Fruit fly (Drosophila melanogaster) whole organism, embryonic: ENCODE measurements around the gene twf.

Source experiments
- Ada2b ChIP-seq: fragments of 200-800 bp; sonication (Bioruptor generic); IDR thresholded peaks from 2 replicates; pipeline ENCODE4 v1.3.6; 2022; ENCODE audit warnings: missing biosample characterization, missing genetic modification characterization
- Bdp1 ChIP-seq: fragments of 200-800 bp; sonication (Bioruptor generic); optimal IDR thresholded peaks from 3 replicates; lab custom pipeline; 2016; ENCODE audit warnings: missing biosample characterization, missing genetic modification characterization
- CG11093 ChIP-seq: fragments of 200-800 bp; sonication (Bioruptor generic); IDR thresholded peaks from 3 replicates; pipeline ENCODE4 v1.3.6; 2022; ENCODE audit warnings: missing biosample characterization, missing genetic modification characterization
- CG11695 ChIP-seq: fragments of 200-800 bp; sonication (Bioruptor generic); IDR thresholded peaks from 3 replicates; pipeline ENCODE4 v1.3.6; 2022; ENCODE audit warnings: missing biosample characterization, missing genetic modification characterization
- CG11696 ChIP-seq: fragments of 200-800 bp; sonication (Bioruptor generic); IDR thresholded peaks from 2 replicates; pipeline ENCODE4 v1.3.6; 2022; ENCODE audit warnings: missing biosample characterization, missing genetic modification characterization
- CG12104 ChIP-seq: fragments of 200-800 bp; sonication (Bioruptor generic); optimal IDR thresholded peaks from 3 replicates; lab custom pipeline; 2016; ENCODE audit warnings: missing biosample characterization, missing genetic modification characterization
- CG13296 ChIP-seq: fragments of 200-800 bp; sonication (Bioruptor generic); optimal IDR thresholded peaks from 3 replicates; lab custom pipeline; 2018; ENCODE audit warnings: missing biosample characterization, mild to moderate bottlenecking, missing genetic modification characterization
- CG14050 ChIP-seq: fragments of 200-800 bp; sonication (Bioruptor generic); IDR thresholded peaks from 3 replicates; pipeline ENCODE4 v1.3.6; 2022; ENCODE audit warnings: missing biosample characterization, missing genetic modification characterization
- CG14710 ChIP-seq: fragments of 200-800 bp; sonication (Bioruptor generic); optimal IDR thresholded peaks from 3 replicates; lab custom pipeline; 2019; ENCODE audit warnings: missing biosample characterization, mild to moderate bottlenecking, missing genetic modification characterization, moderate library complexity
- CG15073 ChIP-seq: fragments of 200-800 bp; sonication (Bioruptor generic); optimal IDR thresholded peaks from 2 replicates; lab custom pipeline; 2016; ENCODE audit warnings: missing biosample characterization, missing genetic modification characterization
- CG1529 ChIP-seq: fragments of 200-800 bp; sonication (Bioruptor generic); optimal IDR thresholded peaks from 3 replicates; lab custom pipeline; 2018; ENCODE audit warnings: missing biosample characterization, missing genetic modification characterization
- CG15601 ChIP-seq: fragments of 200-800 bp; sonication (Bioruptor generic); optimal IDR thresholded peaks from 3 replicates; lab custom pipeline; 2019; ENCODE audit warnings: missing biosample characterization, mild to moderate bottlenecking, missing genetic modification characterization, moderate library complexity
- CG1602 ChIP-seq: fragments of 200-800 bp; sonication (Bioruptor generic); optimal IDR thresholded peaks from 3 replicates; lab custom pipeline; 2016; ENCODE audit warnings: missing biosample characterization, missing genetic modification characterization
- CG16815 ChIP-seq: fragments of 200-800 bp; sonication (Bioruptor generic); optimal IDR thresholded peaks from 3 replicates; lab custom pipeline; 2017; ENCODE audit warnings: missing biosample characterization, mild to moderate bottlenecking, missing genetic modification characterization
- CG17328 ChIP-seq: fragments of 200-800 bp; sonication (Bioruptor generic); IDR thresholded peaks from 2 replicates; pipeline ENCODE4 v1.3.6; 2022; ENCODE audit warnings: missing biosample characterization, missing genetic modification characterization
- CG17612 ChIP-seq: fragments of 200-800 bp; sonication (Bioruptor generic); IDR thresholded peaks from 2 replicates; pipeline ENCODE4 v1.3.6; 2022; ENCODE audit warnings: missing biosample characterization, missing genetic modification characterization
- CG2129 ChIP-seq: fragments of 200-800 bp; sonication (Bioruptor generic); IDR thresholded peaks from 2 replicates; pipeline ENCODE4 v1.3.6; 2022; ENCODE audit warnings: missing biosample characterization, missing genetic modification characterization; ENCODE audit not compliant: partially characterized antibody
- CG2199 ChIP-seq: fragments of 200-800 bp; sonication (Bioruptor generic); IDR thresholded peaks from 3 replicates; pipeline ENCODE4 v1.3.6; 2022; ENCODE audit warnings: missing biosample characterization, missing genetic modification characterization
- CG2875 ChIP-seq: fragments of 200-800 bp; sonication (Bioruptor generic); optimal IDR thresholded peaks from 2 replicates; lab custom pipeline; 2017; ENCODE audit warnings: missing biosample characterization, mild to moderate bottlenecking, missing genetic modification characterization, missing genetic modification reagents
- CG32772 ChIP-seq: fragments of 200-800 bp; sonication (Bioruptor generic); IDR thresholded peaks from 2 replicates; pipeline ENCODE4 v1.3.6; 2022; ENCODE audit warnings: missing biosample characterization, missing genetic modification characterization
- CG7987 ChIP-seq: fragments of 200-800 bp; sonication (Bioruptor generic); optimal IDR thresholded peaks from 2 replicates; lab custom pipeline; 2018; ENCODE audit warnings: missing biosample characterization, mild to moderate bottlenecking, missing genetic modification characterization, moderate library complexity
- CG8089 ChIP-seq: fragments of 200-800 bp; sonication (Bioruptor generic); optimal IDR thresholded peaks from 3 replicates; lab custom pipeline; 2016; ENCODE audit warnings: missing biosample characterization, missing genetic modification characterization
- CG8478 ChIP-seq: fragments of >200 bp; optimal IDR thresholded peaks from 2 replicates; lab custom pipeline; 2018
- CG9727 ChIP-seq: fragments of 200-800 bp; sonication (Bioruptor generic); optimal IDR thresholded peaks from 3 replicates; lab custom pipeline; 2017; ENCODE audit warnings: missing biosample characterization, mild to moderate bottlenecking, missing genetic modification characterization
- CG9797 ChIP-seq: fragments of 200-800 bp; sonication (Bioruptor generic); optimal IDR thresholded peaks from 3 replicates; lab custom pipeline; 2018; ENCODE audit warnings: missing biosample characterization, mild to moderate bottlenecking, missing genetic modification characterization
- CkIIα-i1 ChIP-seq: fragments of 200-800 bp; sonication (Bioruptor generic); IDR thresholded peaks from 2 replicates; pipeline ENCODE4 v1.3.6; 2022; ENCODE audit warnings: missing biosample characterization, missing genetic modification characterization
- Dip3 ChIP-seq: fragments of 200-800 bp; sonication (Bioruptor generic); optimal IDR thresholded peaks from 3 replicates; lab custom pipeline; 2016; ENCODE audit warnings: missing biosample characterization, missing genetic modification characterization
- ERR ChIP-seq: fragments of 200-800 bp; sonication (Bioruptor generic); optimal IDR thresholded peaks from 2 replicates; lab custom pipeline; 2016; ENCODE audit warnings: missing biosample characterization, missing genetic modification characterization
- Ets65A ChIP-seq: fragments of 200-800 bp; sonication (Bioruptor generic); peaks from one replicate; lab custom pipeline; 2016; ENCODE audit warnings: missing biosample characterization, missing genetic modification characterization
- Fer1 ChIP-seq: fragments of 200-800 bp; sonication (Bioruptor generic); optimal IDR thresholded peaks from 2 replicates; lab custom pipeline; 2017; ENCODE audit warnings: missing biosample characterization, mild to moderate bottlenecking, missing genetic modification characterization
- Gug ChIP-seq: fragments of 200-800 bp; sonication (Bioruptor generic); IDR thresholded peaks from 4 replicates; pipeline ENCODE4 v1.3.6; 2022; ENCODE audit warnings: missing biosample characterization, missing genetic modification characterization
- Jarid2 ChIP-seq: fragments of 200-800 bp; sonication (Bioruptor generic); optimal IDR thresholded peaks from 3 replicates; lab custom pipeline; 2017; ENCODE audit warnings: mild to moderate bottlenecking, missing biosample characterization, missing genetic modification reagents, missing genetic modification characterization
- Nf-YA ChIP-seq: fragments of 200-800 bp; sonication (Bioruptor generic); IDR thresholded peaks from 2 replicates; pipeline ENCODE4 v1.3.6; 2022; ENCODE audit warnings: missing biosample characterization, missing genetic modification characterization
- Stat92E ChIP-seq, 3 experiments: fragments of >200 bp in 2 of 3; fragments of 200-800 bp in 1 of 3; sonication (Bioruptor generic) in 1 of 3; optimal IDR thresholded peaks; 2 replicates each; lab custom pipeline; 2017 to 2019; ENCODE audit warnings: missing biosample characterization in 3 of 3, missing genetic modification characterization in 3 of 3, mild to moderate bottlenecking in 1 of 3, moderate library complexity in 1 of 3
- Vsx1 ChIP-seq: fragments of 200-800 bp; sonication (Bioruptor generic); optimal IDR thresholded peaks from 2 replicates; lab custom pipeline; 2017; ENCODE audit warnings: missing biosample characterization, mild to moderate bottlenecking, missing genetic modification characterization, missing genetic modification reagents
- ash1 ChIP-seq: fragments of 200-800 bp; sonication (Bioruptor generic); optimal IDR thresholded peaks from 2 replicates; lab custom pipeline; 2018; ENCODE audit warnings: missing biosample characterization, mild to moderate bottlenecking, missing genetic modification characterization
- bigmax ChIP-seq: fragments of 200-800 bp; sonication (Bioruptor generic); optimal IDR thresholded peaks from 2 replicates; lab custom pipeline; 2018; ENCODE audit warnings: missing biosample characterization, mild to moderate bottlenecking, missing genetic modification characterization
- cg ChIP-seq: fragments of 200-800 bp; sonication (Bioruptor generic); optimal IDR thresholded peaks from 3 replicates; lab custom pipeline; 2019; ENCODE audit warnings: missing biosample characterization, mild to moderate bottlenecking, missing genetic modification characterization, moderate library complexity
- chn ChIP-seq: fragments of 200-800 bp; sonication (Bioruptor generic); optimal IDR thresholded peaks from 2 replicates; lab custom pipeline; 2016; ENCODE audit warnings: missing biosample characterization, missing genetic modification characterization
- dati ChIP-seq: fragments of 200-800 bp; sonication (Bioruptor generic); IDR thresholded peaks from 2 replicates; pipeline ENCODE4 v1.3.6; 2022; ENCODE audit warnings: missing biosample characterization, missing genetic modification characterization
- gsb ChIP-seq: fragments of 200-800 bp; sonication (Bioruptor generic); IDR thresholded peaks from 2 replicates; pipeline ENCODE4 v1.3.6; 2022; ENCODE audit warnings: missing biosample characterization, missing genetic modification characterization
- hkb ChIP-seq, 2 experiments: fragments of 200-800 bp in 1 of 2; fragments of >200 bp in 1 of 2; sonication (Bioruptor generic) in 1 of 2; IDR thresholded peaks in 1 of 2; optimal IDR thresholded peaks in 1 of 2; 2 replicates each; pipeline versions ENCODE4 v1.3.6 to Lab custom; 2017 to 2022; ENCODE audit warnings: missing biosample characterization in 1 of 2, missing genetic modification characterization in 1 of 2
- knrl ChIP-seq: fragments of 200-800 bp; sonication (Bioruptor generic); IDR thresholded peaks from 3 replicates; pipeline ENCODE4 v1.3.6; 2022; ENCODE audit warnings: missing biosample characterization, missing genetic modification characterization; ENCODE audit not compliant: partially characterized antibody
- nerfin-2 ChIP-seq: fragments of 200-800 bp; sonication (Bioruptor generic); IDR thresholded peaks from 2 replicates; pipeline ENCODE4 v1.3.6; 2022; ENCODE audit warnings: missing biosample characterization, missing genetic modification characterization; ENCODE audit not compliant: partially characterized antibody
- phol ChIP-seq: fragments of 200-800 bp; sonication (Bioruptor generic); optimal IDR thresholded peaks from 3 replicates; lab custom pipeline; 2018; ENCODE audit warnings: missing biosample characterization, mild to moderate bottlenecking, missing genetic modification characterization, moderate library complexity
- tll ChIP-seq, 2 experiments: fragments of 200-800 bp in 1 of 2; fragments of >200 bp in 1 of 2; sonication (Bioruptor generic) in 1 of 2; optimal IDR thresholded peaks; 2 replicates each; lab custom pipeline; 2017 to 2019; ENCODE audit warnings: missing biosample characterization in 2 of 2, missing genetic modification characterization in 2 of 2, mild to moderate bottlenecking in 1 of 2, moderate library complexity in 1 of 2
- trh ChIP-seq: fragments of 200-800 bp; sonication (Bioruptor generic); optimal IDR thresholded peaks from 2 replicates; lab custom pipeline; 2016; ENCODE audit warnings: missing biosample characterization, missing genetic modification characterization
- ttk ChIP-seq: fragments of 200-800 bp; sonication (Bioruptor generic); IDR thresholded peaks from 2 replicates; pipeline ENCODE4 v2.1.2; 2022; ENCODE audit warnings: missing biosample characterization, missing genetic modification characterization
- vfl ChIP-seq: fragments of 200-800 bp; sonication (Bioruptor generic); optimal IDR thresholded peaks from 2 replicates; lab custom pipeline; 2016; ENCODE audit warnings: missing biosample characterization, missing genetic modification characterization
- z ChIP-seq: fragments of 200-800 bp; sonication (Bioruptor generic); IDR thresholded peaks from 3 replicates; pipeline ENCODE4 v1.3.6; 2022; ENCODE audit warnings: missing biosample characterization, missing genetic modification characterization

The twf gene

dm6 chr3R:14077026-14077425 lies 45.4 kb upstream of the twf start (continued):
- TF ChIP-seq gsb (GFP tag; lab: Robert Waterston, UW), result no peak
- TF ChIP-seq CG15073 (GFP tag; lab: Kevin White, UChicago), result no peak
- TF ChIP-seq Vsx1 (GFP tag; lab: Kevin White, UChicago), result no peak
- TF ChIP-seq CG2199 (GFP tag; lab: Robert Waterston, UW), result 0 out of 3 replicates have a peak, but pooled peaks have one; percentile 32
- TF ChIP-seq tll (GFP tag; optimal IDR thresholded peaks at IDR 0.05; lab: Kevin White, UChicago), result no peak
- no peak for TF ChIP-seq CG8478 (lab: Kevin White, UChicago)
- no peak for TF ChIP-seq Ets65A
- TF ChIP-seq Dip3 (GFP tag; lab: Kevin White, UChicago), result no peak
- no peak for TF ChIP-seq z (GFP tag; lab: Robert Waterston, UW)
- no peak for TF ChIP-seq vfl (GFP tag; lab: Kevin White, UChicago)
- peak; percentile 56; the same call in 1 of the 2 replicates for TF ChIP-seq Ada2b (GFP tag; lab: Robert Waterston, UW)
- 0 out of 2 replicates have a peak, but pooled peaks have one; percentile 45 for TF ChIP-seq ttk (GFP tag; lab: Robert Waterston, UW)
- TF ChIP-seq CG11093 (GFP tag; lab: Robert Waterston, UW), result 0 out of 3 replicates have a peak, but pooled peaks have one; percentile 30
- no peak for TF ChIP-seq ash1
- peak; percentile 41; the same call in 1 of the 4 replicates for TF ChIP-seq Gug (GFP tag; lab: Robert Waterston, UW)
- peak; percentile 5 for TF ChIP-seq CG14710 (tag; lab: Kevin White, UChicago)
- TF ChIP-seq CG7987, result no peak
- no peak for TF ChIP-seq CG11696 (GFP tag; lab: Robert Waterston, UW)
- TF ChIP-seq CG2129 (GFP tag; lab: Robert Waterston, UW), result no peak
- no peak for TF ChIP-seq CG1529 (GFP tag; lab: Kevin White, UChicago)
- TF ChIP-seq CG17328 (GFP tag; lab: Robert Waterston, UW), result peak; percentile 58
- no peak for TF ChIP-seq CG1602 (GFP tag; lab: Kevin White, UChicago)
- TF ChIP-seq CG32772 (GFP tag; lab: Robert Waterston, UW), result peak; percentile 52; the same call in 1 of the 2 replicates
- peak; percentile 48 for TF ChIP-seq Fer1 (GFP tag; lab: Kevin White, UChicago)
- TF ChIP-seq Bdp1 (GFP tag; lab: Kevin White, UChicago), result no peak
- no peak for TF ChIP-seq nerfin-2 (GFP tag; lab: Robert Waterston, UW)
- peak; percentile 19 for TF ChIP-seq CG9727
- TF ChIP-seq Nf-YA (GFP tag; lab: Robert Waterston, UW), result no peak
- TF ChIP-seq hkb (optimal IDR thresholded peaks at IDR 0.05; lab: Kevin White, UChicago), result no peak
- TF ChIP-seq hkb (GFP tag; IDR thresholded peaks at IDR 0.05; lab: Robert Waterston, UW), result peak; percentile 79
- peak; percentile 17 for TF ChIP-seq Jarid2 (GFP tag; lab: Kevin White, UChicago)
- TF ChIP-seq CG17612 (GFP tag; lab: Robert Waterston, UW), result 0 out of 2 replicates have a peak, but pooled peaks have one; percentile 32
- TF ChIP-seq CG12104 (GFP tag; lab: Kevin White, UChicago), result no peak
- TF ChIP-seq Stat92E (GFP tag; optimal IDR thresholded peaks at IDR 0.05; lab: Kevin White, UChicago), result no peak
- no peak for TF ChIP-seq CG2875
- no peak for TF ChIP-seq CG16815 (GFP tag; lab: Kevin White, UChicago)
- TF ChIP-seq bigmax (GFP tag; lab: Kevin White, UChicago), result no peak
- TF ChIP-seq trh, result no peak
- TF ChIP-seq CG13296, result peak; percentile 21
- peak; percentile 45 for TF ChIP-seq phol
- no peak for TF ChIP-seq CkIIα-i1 (GFP tag; lab: Robert Waterston, UW)
- TF ChIP-seq ERR (GFP tag; lab: Kevin White, UChicago), result no peak
- no peak for TF ChIP-seq CG15601 (tag; lab: Kevin White, UChicago)
- peak; percentile 28; the same call in 1 of the 3 replicates for TF ChIP-seq CG14050
- no peak for TF ChIP-seq CG8089
- TF ChIP-seq knrl (GFP tag; lab: Robert Waterston, UW), result no peak
- TF ChIP-seq CG11695 (GFP tag; lab: Robert Waterston, UW), result peak; percentile 62; the same call in 1 of the 3 replicates
- 0 out of 2 replicates have a peak, but pooled peaks have one; percentile 23 for TF ChIP-seq dati (GFP tag; lab: Robert Waterston, UW)
- TF ChIP-seq chn, result no peak
- TF ChIP-seq CG9797 (GFP tag; lab: Kevin White, UChicago), result no peak
- no peak for TF ChIP-seq cg (GFP tag; lab: Kevin White, UChicago)
